Fruit fly (Drosophila melanogaster) ovary, adult (tissue): Measurements from ENCODE around the gene CG33489.

Experiments used
- CG17801 ChIP-seq: fragments of 200-800 bp; optimal IDR thresholded peaks from 2 replicates; lab custom pipeline; 2019; ENCODE audit warnings: missing biosample characterization, mild to moderate bottlenecking, missing genetic modification characterization, moderate library complexity; ENCODE audit not compliant: partially characterized antibody

Gene CG33489

DNA sequence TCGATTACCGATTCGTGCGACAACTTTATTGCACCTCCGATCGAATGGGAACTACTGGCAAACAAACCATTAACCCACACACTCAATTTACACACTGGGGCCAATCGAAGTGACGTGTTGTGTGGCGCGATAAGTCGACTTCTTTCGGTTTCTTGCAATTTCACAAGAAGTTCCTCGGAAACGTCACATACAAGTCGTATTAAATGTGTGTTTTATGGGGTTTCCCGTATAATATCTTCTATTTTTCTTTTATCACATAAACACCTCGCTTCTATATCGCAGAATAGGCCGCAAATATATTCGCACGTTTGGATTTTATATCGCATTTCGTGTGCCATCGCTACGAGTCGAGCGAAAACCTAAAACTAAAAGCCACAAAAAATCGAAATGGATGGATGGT, 47.1 kb downstream of the CG33489 start:
- no peak for TF ChIP-seq CG17801

DNA sequence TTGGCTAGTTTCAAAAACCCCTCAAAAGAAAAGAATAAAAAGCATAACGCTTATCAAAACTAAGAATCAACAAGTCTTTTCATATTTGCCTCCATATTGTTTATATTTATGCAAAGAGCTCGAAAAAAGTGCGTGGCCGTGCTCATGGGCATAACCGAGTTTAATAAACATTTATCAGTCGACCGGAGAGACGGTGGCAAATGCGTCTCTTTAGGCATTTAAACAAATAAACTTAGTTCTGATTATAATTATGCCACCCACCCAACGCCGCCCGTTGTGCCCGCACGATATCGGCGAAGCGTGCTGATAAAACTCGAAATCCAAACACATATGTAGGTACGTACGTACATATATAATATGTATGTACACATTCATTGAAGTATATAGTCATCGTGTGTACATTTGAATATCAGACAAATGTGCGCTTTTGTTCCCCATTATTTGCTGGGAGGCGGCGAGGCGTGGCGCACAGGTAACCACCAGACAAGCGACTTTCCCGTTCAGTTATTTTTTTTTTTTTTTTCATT, 48.4 kb downstream of the CG33489 start:
- no peak for TF ChIP-seq CG17801

DNA sequence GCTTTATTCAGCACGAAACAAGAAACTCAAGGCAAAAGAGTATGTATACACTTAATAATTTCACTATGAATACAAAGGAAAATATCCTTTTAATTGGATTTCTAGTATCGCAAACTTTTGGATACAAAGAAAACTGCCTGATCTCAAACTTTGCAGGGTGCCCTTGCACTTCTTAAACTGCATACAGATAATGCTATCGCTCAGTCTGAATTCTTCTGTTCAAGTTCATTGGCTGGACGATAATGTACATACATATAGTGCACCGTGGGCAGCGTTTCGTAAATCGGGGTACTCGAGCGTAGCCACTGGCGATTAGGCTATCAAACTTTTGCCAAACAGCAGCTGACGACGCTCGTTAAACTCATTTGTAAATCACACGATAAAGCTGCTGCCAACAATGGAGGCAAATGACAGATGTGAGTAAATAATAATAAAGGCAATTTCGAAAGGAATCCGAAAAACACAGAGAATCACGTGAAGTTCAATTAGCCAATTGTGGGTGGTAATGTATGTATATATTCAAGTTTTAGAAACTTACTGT, 50.1 kb downstream of the CG33489 start:
- no peak for TF ChIP-seq CG17801

- TF ChIP-seq CG17801 = no peak
These were observed 51.1 kb downstream of the CG33489 start for dm6 chr3L:11525765-11526164.
